Worm (Caenorhabditis elegans) whole organism, L4/young adult: ENCODE results near the gene ift-43.
"Not testable (repeated sequence)": the region's sequence is repeated elsewhere in the genome, so short reads cannot be mapped to it uniquely, and the experiment has no call there.

Experiments
- W03F9.2 ChIP-seq: fragments of 150-350 bp; optimal IDR thresholded peaks from 2 replicates; lab custom pipeline; 2014; ENCODE audit warnings: missing biosample characterization, missing genetic modification characterization
- dao-5 ChIP-seq: sonication (generic microtip); optimal IDR thresholded peaks from 2 replicates; lab custom pipeline; 2016; ENCODE audit warnings: missing genotype, missing genetic modification characterization, moderate library complexity, missing compliant biosample characterization
- him-1 ChIP-seq: sonication (generic microtip); optimal IDR thresholded peaks from 2 replicates; lab custom pipeline; 2016; ENCODE audit warnings: missing genotype, missing genetic modification reagents, missing genetic modification characterization, missing compliant biosample characterization

The ift-43 gene

ce11 chrII:5648272-5648671 lies 12.3 kb downstream of the ift-43 start, which contains the start of gene ddl-1:
Gene ddl-1, minus strand, starts transcription at chrII:5648372.
- TF ChIP-seq dao-5 (tag; lab: Kevin White, UChicago): no peak
- no peak for TF ChIP-seq W03F9.2
- no peak for TF ChIP-seq him-1

ce11 chrII:5646942-5647341 lies 13.6 kb downstream of the ift-43 start, which contains the start of gene F59E12.9:
Gene F59E12.9, minus strand, starts transcription at chrII:5647042.
- TF ChIP-seq W03F9.2 (no peak), dao-5 (tag; lab: Kevin White, UChicago) (no peak), him-1 (no peak)

- TF ChIP-seq him-1 (no peak), W03F9.2 (no peak), dao-5 (tag; lab: Kevin White, UChicago) (no peak)
Observed at ce11 chrII:5642110-5642509, 18.5 kb downstream of the ift-43 start.

- TF ChIP-seq him-1 (no peak), dao-5 (tag; lab: Kevin White, UChicago) (no peak), W03F9.2 (no peak)
Observed at ce11 chrII:5640362-5641079, 20.1 kb downstream of the ift-43 start.

- TF ChIP-seq W03F9.2 (no peak), him-1 (no peak), dao-5 (tag; lab: Kevin White, UChicago) (no peak)
Observed at ce11 chrII:5638059-5638458, 22.5 kb downstream of the ift-43 start, which contains the start of gene F59E12.3. Gene F59E12.3, plus strand, starts transcription at chrII:5638359.

ce11 chrII:5636826-5637225 lies 23.8 kb downstream of the ift-43 start, which contains the start of gene F59E12.8:
Gene F59E12.8, minus strand, starts transcription at chrII:5636926.
- no peak for TF ChIP-seq him-1
- TF ChIP-seq W03F9.2: no peak
- TF ChIP-seq dao-5 (tag; lab: Kevin White, UChicago): no peak

ce11 chrII:5633453-5633852 lies 27.1 kb downstream of the ift-43 start:
- TF ChIP-seq him-1 (no peak), dao-5 (tag; lab: Kevin White, UChicago) (no peak), W03F9.2 (no peak)

- not testable (repeated sequence) for TF ChIP-seq him-1; dao-5 (tag; lab: Kevin White, UChicago); W03F9.2
Observed at ce11 chrII:5630851-5631401, 29.7 kb downstream of the ift-43 start, which contains the start of the genes F59E12.6 and npl-4.1. Gene F59E12.6, minus strand, starts transcription at chrII:5630951. Gene npl-4.1, plus strand, starts transcription at chrII:5631351.

- TF ChIP-seq him-1 (no peak), dao-5 (tag; lab: Kevin White, UChicago) (no peak), W03F9.2 (no peak)
Observed at ce11 chrII:5628326-5628818, 32.2 kb downstream of the ift-43 start, which contains the start of gene F59E12.15. Gene F59E12.15, minus strand, starts transcription at chrII:5628376.

- TF ChIP-seq W03F9.2; him-1; dao-5 (tag; lab: Kevin White, UChicago): not testable (repeated sequence)
Observed at ce11 chrII:5622383-5622939, 38.1 kb downstream of the ift-43 start, which contains the start of the genes eif-3.L and npl-4.2. Gene eif-3.L, minus strand, starts transcription at chrII:5622483. Gene npl-4.2, plus strand, starts transcription at chrII:5622889.

- no peak for TF ChIP-seq W03F9.2
- no peak for TF ChIP-seq him-1
- TF ChIP-seq dao-5 (tag; lab: Kevin White, UChicago): no peak
Observed at ce11 chrII:5619298-5619697, 41.3 kb downstream of the ift-43 start, which contains the start of gene dhs-6. Gene dhs-6, minus strand, starts transcription at chrII:5619319.
